Worm (Caenorhabditis elegans) whole organism, young adult: Measurements from ENCODE around the gene pgp-12.

Experiments
- B0035.1 ChIP-seq: sonication (generic microtip); optimal IDR thresholded peaks from 2 replicates; lab custom pipeline; 2016; ENCODE audit warnings: missing genetic modification characterization, mild to moderate bottlenecking, missing compliant biosample characterization, missing genotype, missing genetic modification reagents
- B0336.3 ChIP-seq: fragments of 200-800 bp; sonication (Bioruptor generic); IDR thresholded peaks from 2 replicates; pipeline ENCODE4 v1.3.6; 2022; ENCODE audit warnings: missing genetic modification characterization, missing compliant biosample characterization
- C06A6.2 ChIP-seq: fragments of 200-800 bp; sonication (Bioruptor generic); conservative IDR thresholded peaks from 2 replicates; pipeline ENCODE4 v1.3.6; 2022; ENCODE audit warnings: missing genetic modification characterization, missing compliant biosample characterization
- C17E4.6 ChIP-seq: fragments of 200-800 bp; sonication (Bioruptor generic); IDR thresholded peaks from 2 replicates; pipeline ENCODE4 v1.3.6; 2022; ENCODE audit warnings: missing genetic modification reagents, missing genetic modification characterization, missing compliant biosample characterization
- D2030.7 ChIP-seq: fragments of 200-800 bp; sonication (Bioruptor generic); IDR thresholded peaks from 2 replicates; pipeline ENCODE4 v1.3.6; 2022; ENCODE audit warnings: missing genetic modification reagents, missing genetic modification characterization, missing compliant biosample characterization
- F23B12.7 ChIP-seq: sonication (generic microtip); optimal IDR thresholded peaks from 2 replicates; lab custom pipeline; 2017; ENCODE audit warnings: missing genetic modification characterization, mild to moderate bottlenecking, missing compliant biosample characterization, antibody characterized with exemption, moderate library complexity; ENCODE audit not compliant: insufficient read depth
- F33H1.4 ChIP-seq: fragments of 200-800 bp; sonication (Bioruptor generic); IDR thresholded peaks from 2 replicates; pipeline ENCODE4 v1.3.6; 2022; ENCODE audit warnings: missing genetic modification reagents, missing genetic modification characterization, missing compliant biosample characterization
- F39B2.1 ChIP-seq: fragments of 200-800 bp; sonication (Bioruptor generic); IDR thresholded peaks from 2 replicates; pipeline ENCODE4 v1.3.6; 2022; ENCODE audit warnings: missing genetic modification reagents, missing genetic modification characterization, missing compliant biosample characterization
- F49E8.2 ChIP-seq: sonication (generic microtip); optimal IDR thresholded peaks from 3 replicates; lab custom pipeline; 2017; ENCODE audit warnings: missing genetic modification characterization, mild to moderate bottlenecking, missing compliant biosample characterization, antibody characterized with exemption, moderate library complexity; ENCODE audit not compliant: insufficient read depth
- F57C9.4 ChIP-seq: sonication (generic microtip); optimal IDR thresholded peaks from 2 replicates; lab custom pipeline; 2017; ENCODE audit warnings: mild to moderate bottlenecking, missing genetic modification characterization, missing compliant biosample characterization
- Y53F4B.3 ChIP-seq: fragments of 200-800 bp; sonication (Bioruptor generic); IDR thresholded peaks from 2 replicates; pipeline ENCODE4 v1.3.6; 2022; ENCODE audit warnings: missing genetic modification reagents, missing genetic modification characterization, missing compliant biosample characterization
- attf-3 ChIP-seq: fragments of 200-800 bp; sonication (Bioruptor generic); conservative IDR thresholded peaks from 2 replicates; pipeline ENCODE4 v1.3.6; 2022; ENCODE audit warnings: missing genetic modification reagents, missing genetic modification characterization, missing compliant biosample characterization
- attf-5 ChIP-seq: fragments of 200-800 bp; sonication (Bioruptor generic); optimal IDR thresholded peaks from 2 replicates; lab custom pipeline; 2018; ENCODE audit warnings: mild to moderate bottlenecking, missing genetic modification characterization, missing compliant biosample characterization
- ccch-3 ChIP-seq: fragments of 200-800 bp; sonication (Bioruptor generic); optimal IDR thresholded peaks from 2 replicates; lab custom pipeline; 2018; ENCODE audit warnings: mild to moderate bottlenecking, missing genetic modification characterization, missing compliant biosample characterization
- ceh-40 ChIP-seq: fragments of 200-800 bp; sonication (Bioruptor generic); IDR thresholded peaks from 2 replicates; pipeline ENCODE4 v1.3.6; 2022; ENCODE audit warnings: missing genetic modification characterization, missing compliant biosample characterization
- chd-7 ChIP-seq: sonication (generic microtip); optimal IDR thresholded peaks from 2 replicates; lab custom pipeline; 2016; ENCODE audit warnings: mild to moderate bottlenecking, missing genetic modification characterization, moderate library complexity, missing compliant biosample characterization
- die-1 ChIP-seq: sonication (generic microtip); optimal IDR thresholded peaks from 2 replicates; lab custom pipeline; 2016; ENCODE audit warnings: missing genotype, mild to moderate bottlenecking, missing genetic modification characterization, missing compliant biosample characterization
- dpff-1 ChIP-seq: sonication (generic microtip); optimal IDR thresholded peaks from 2 replicates; lab custom pipeline; 2017; ENCODE audit warnings: mild to moderate bottlenecking, missing genetic modification characterization, missing compliant biosample characterization
- egl-18 ChIP-seq: fragments of 200-800 bp; sonication (Bioruptor generic); IDR thresholded peaks from 2 replicates; pipeline ENCODE4 v1.3.6; 2022; ENCODE audit warnings: missing genetic modification reagents, missing genetic modification characterization, missing compliant biosample characterization
- fkh-3 ChIP-seq: sonication (generic microtip); optimal IDR thresholded peaks from 2 replicates; lab custom pipeline; 2016; ENCODE audit warnings: mild to moderate bottlenecking, missing genetic modification characterization, missing compliant biosample characterization
- hmg-20 ChIP-seq: fragments of 200-800 bp; sonication (Bioruptor generic); IDR thresholded peaks from 2 replicates; pipeline ENCODE4 v1.3.6; 2022; ENCODE audit warnings: missing genetic modification reagents, missing genetic modification characterization, missing compliant biosample characterization
- lin-35 ChIP-seq, 3 experiments: fragments of 150-350 bp in 2 of 3; sonication (generic microtip) in 1 of 3; optimal IDR thresholded peaks; 2 replicates each; lab custom pipeline; 2014 to 2018; ENCODE audit warnings: missing biosample characterization in 3 of 3, missing genetic modification characterization in 3 of 3, missing genetic modification reagents in 3 of 3
- lin-54 ChIP-seq: fragments of 200-800 bp; sonication (Bioruptor generic); optimal IDR thresholded peaks from 2 replicates; lab custom pipeline; 2018; ENCODE audit warnings: mild to moderate bottlenecking, missing genetic modification characterization, missing compliant biosample characterization
- lir-1 ChIP-seq: fragments of 200-800 bp; sonication (Bioruptor generic); conservative IDR thresholded peaks from 2 replicates; pipeline ENCODE4 v1.3.6; 2022; ENCODE audit warnings: missing genetic modification reagents, missing genetic modification characterization, missing compliant biosample characterization
- lsl-1 ChIP-seq: fragments of 200-800 bp; sonication (Bioruptor generic); optimal IDR thresholded peaks from 2 replicates; lab custom pipeline; 2018; ENCODE audit warnings: mild to moderate bottlenecking, missing genetic modification characterization, moderate library complexity, missing compliant biosample characterization
- lsy-27 ChIP-seq: sonication (generic microtip); optimal IDR thresholded peaks from 2 replicates; lab custom pipeline; 2017; ENCODE audit warnings: missing genetic modification characterization, mild to moderate bottlenecking, missing compliant biosample characterization, antibody characterized with exemption, missing genotype, borderline replicate concordance; ENCODE audit not compliant: insufficient read depth
- madf-10 ChIP-seq: sonication (generic microtip); optimal IDR thresholded peaks from 2 replicates; lab custom pipeline; 2016; ENCODE audit warnings: mild to moderate bottlenecking, missing genetic modification characterization, missing compliant biosample characterization
- madf-6 ChIP-seq: fragments of 200-800 bp; sonication (Bioruptor generic); IDR thresholded peaks from 2 replicates; pipeline ENCODE4 v1.3.6; 2022; ENCODE audit warnings: missing genetic modification reagents, missing genetic modification characterization, missing compliant biosample characterization
- madf-8 ChIP-seq: fragments of 200-800 bp; sonication (Bioruptor generic); conservative IDR thresholded peaks from 2 replicates; pipeline ENCODE4 v1.3.6; 2022; ENCODE audit warnings: missing genetic modification reagents, missing genetic modification characterization, missing compliant biosample characterization
- mel-28 ChIP-seq: sonication (generic microtip); optimal IDR thresholded peaks from 2 replicates; lab custom pipeline; 2016; ENCODE audit warnings: borderline replicate concordance, mild to moderate bottlenecking, missing genetic modification characterization, missing compliant biosample characterization
- nfya-2 ChIP-seq: fragments of 200-800 bp; sonication (Bioruptor generic); IDR thresholded peaks from 2 replicates; pipeline ENCODE4 v1.3.6; 2022; ENCODE audit warnings: missing genetic modification reagents, missing genetic modification characterization, missing compliant biosample characterization
- nhr-120 ChIP-seq: fragments of 200-800 bp; sonication (Bioruptor generic); IDR thresholded peaks from 2 replicates; pipeline ENCODE4 v1.3.6; 2022; ENCODE audit warnings: missing genetic modification characterization, missing compliant biosample characterization
- nhr-179 ChIP-seq: sonication (generic microtip); optimal IDR thresholded peaks from 2 replicates; lab custom pipeline; 2016; ENCODE audit warnings: mild to moderate bottlenecking, missing genetic modification characterization, missing compliant biosample characterization
- repo-1 ChIP-seq: sonication (generic microtip); optimal IDR thresholded peaks from 2 replicates; lab custom pipeline; 2017; ENCODE audit warnings: mild to moderate bottlenecking, missing genetic modification characterization, missing compliant biosample characterization
- sdz-38 ChIP-seq: sonication (generic microtip); optimal IDR thresholded peaks from 2 replicates; lab custom pipeline; 2016; ENCODE audit warnings: missing genotype, missing genetic modification characterization, missing compliant biosample characterization
- snpc-1.1 ChIP-seq: sonication (generic microtip); optimal IDR thresholded peaks from 2 replicates; lab custom pipeline; 2017; ENCODE audit warnings: missing genetic modification characterization, mild to moderate bottlenecking, missing compliant biosample characterization, antibody characterized with exemption, moderate library complexity, missing genotype, missing genetic modification reagents; ENCODE audit not compliant: insufficient read depth
- snpc-1.3 ChIP-seq: sonication (generic microtip); optimal IDR thresholded peaks from 2 replicates; lab custom pipeline; 2017; ENCODE audit warnings: missing genetic modification characterization, mild to moderate bottlenecking, missing compliant biosample characterization, antibody characterized with exemption, moderate library complexity, missing genotype, missing genetic modification reagents; ENCODE audit not compliant: insufficient read depth
- sptf-2 ChIP-seq: fragments of 200-800 bp; sonication (Bioruptor generic); optimal IDR thresholded peaks from 2 replicates; lab custom pipeline; 2018; ENCODE audit warnings: mild to moderate bottlenecking, missing genetic modification characterization, missing compliant biosample characterization
- tbp1 ChIP-seq: fragments of 200-800 bp; sonication (Bioruptor generic); optimal IDR thresholded peaks from 2 replicates; lab custom pipeline; 2018; ENCODE audit warnings: mild to moderate bottlenecking, missing genetic modification characterization, missing compliant biosample characterization
- unc-130 ChIP-seq: sonication (generic microtip); optimal IDR thresholded peaks from 2 replicates; lab custom pipeline; 2016; ENCODE audit warnings: missing genetic modification reagents, missing genetic modification characterization, missing compliant biosample characterization
- ztf-18 ChIP-seq: sonication (generic microtip); optimal IDR thresholded peaks from 2 replicates; lab custom pipeline; 2016; ENCODE audit warnings: missing genotype, mild to moderate bottlenecking, missing genetic modification characterization, missing compliant biosample characterization
- ztf-22 ChIP-seq: fragments of 200-800 bp; sonication (Bioruptor generic); optimal IDR thresholded peaks from 2 replicates; lab custom pipeline; 2018; ENCODE audit warnings: mild to moderate bottlenecking, missing genetic modification characterization, moderate library complexity, missing compliant biosample characterization
- ztf-26 ChIP-seq: sonication (generic microtip); optimal IDR thresholded peaks from 2 replicates; lab custom pipeline; 2017; ENCODE audit warnings: missing genetic modification characterization, missing compliant biosample characterization
- ztf-28 ChIP-seq: fragments of 200-800 bp; sonication (Bioruptor generic); IDR thresholded peaks from 2 replicates; pipeline ENCODE4 v1.3.6; 2022; ENCODE audit warnings: missing genetic modification reagents, missing genetic modification characterization, missing compliant biosample characterization
- ztf-6 ChIP-seq: fragments of 200-800 bp; sonication (Bioruptor generic); IDR thresholded peaks from 2 replicates; pipeline ENCODE4 v1.3.6; 2022; ENCODE audit warnings: missing genetic modification reagents, missing genetic modification characterization, missing compliant biosample characterization

pgp-12 gene

DNA sequence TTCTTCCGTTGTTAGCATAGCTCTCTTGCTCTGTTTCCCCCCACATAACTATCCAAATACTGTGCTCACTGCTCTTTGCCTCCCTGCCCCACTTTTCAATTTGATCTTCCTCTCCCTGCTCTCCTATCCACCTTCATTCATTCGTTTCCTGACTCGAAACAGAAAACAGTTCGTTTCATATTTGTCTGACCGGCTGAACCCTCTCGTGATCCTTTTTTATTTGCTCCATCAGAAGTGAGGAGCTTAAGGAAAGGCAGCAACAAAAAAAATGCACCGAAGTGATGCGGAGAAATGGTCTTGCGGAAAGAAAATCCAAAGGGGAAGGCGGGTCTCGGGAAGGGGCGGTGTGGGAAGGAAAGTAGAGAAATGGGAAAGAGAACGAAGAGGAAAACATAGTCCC, 10.2 kb upstream of the pgp-12 start:
- no peak for TF ChIP-seq madf-10
- TF ChIP-seq fkh-3 (tag; lab: Kevin White, UChicago): no peak
- TF ChIP-seq dpff-1 (tag; lab: Kevin White, UChicago): no peak
- no peak for TF ChIP-seq F33H1.4 (GFP tag; lab: Robert Waterston, UW)
- TF ChIP-seq repo-1 (tag; lab: Kevin White, UChicago): no peak
- TF ChIP-seq ztf-18: no peak
- TF ChIP-seq C06A6.2 (GFP tag; lab: Robert Waterston, UW): no peak
- TF ChIP-seq ztf-28 (GFP tag; lab: Robert Waterston, UW): no peak
- TF ChIP-seq snpc-1.3 (tag; lab: Kevin White, UChicago): no peak
- TF ChIP-seq ccch-3: no peak
- no peak for TF ChIP-seq attf-5 (GFP tag; lab: Kevin White, UChicago)
- no peak for TF ChIP-seq C17E4.6
- TF ChIP-seq madf-6 (GFP tag; lab: Robert Waterston, UW): no peak
- no peak for TF ChIP-seq die-1 (tag; lab: Kevin White, UChicago)
- no peak for TF ChIP-seq tbp1 (GFP tag; lab: Kevin White, UChicago)
- TF ChIP-seq nfya-2 (GFP tag; lab: Robert Waterston, UW): no peak
- no peak for TF ChIP-seq ztf-6 (GFP tag; lab: Robert Waterston, UW)

DNA sequence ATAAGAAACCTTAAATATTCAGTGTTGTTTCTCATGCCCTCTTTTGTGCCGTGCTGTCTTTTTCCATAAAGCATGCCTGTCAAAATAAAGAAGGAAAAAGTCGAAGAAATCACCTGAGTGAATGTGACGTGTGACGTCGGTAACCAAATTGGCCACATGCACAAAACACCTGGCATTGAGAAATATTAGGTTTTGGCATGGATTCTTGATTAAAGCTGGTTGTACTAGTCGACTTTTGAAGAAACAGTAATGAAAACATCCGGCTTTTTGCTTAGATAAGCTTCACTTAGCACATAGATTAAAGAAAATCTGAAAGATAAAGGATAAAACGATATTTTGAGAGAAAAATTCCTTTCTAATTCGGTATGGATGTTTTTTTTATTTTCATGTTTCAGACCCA, 5.5 kb upstream of the pgp-12 start:
- TF ChIP-seq lir-1: no peak
- no peak for TF ChIP-seq mel-28 (tag; lab: Kevin White, UChicago)
- TF ChIP-seq sptf-2 (GFP tag; lab: Kevin White, UChicago): no peak
- TF ChIP-seq B0035.1: no peak
- TF ChIP-seq nhr-179 (tag; lab: Kevin White, UChicago): no peak
- no peak for TF ChIP-seq lin-35 (GFP tag; optimal IDR thresholded peaks at IDR 0.05; lab: Kevin White, UChicago)
- TF ChIP-seq hmg-20 (GFP tag; lab: Robert Waterston, UW): no peak
- TF ChIP-seq F39B2.1 (GFP tag; lab: Robert Waterston, UW): no peak
- TF ChIP-seq ccch-3: no peak
- no peak for TF ChIP-seq sdz-38 (tag; lab: Kevin White, UChicago)
- no peak for TF ChIP-seq attf-3
- no peak for TF ChIP-seq F57C9.4 (tag; lab: Kevin White, UChicago)
- no peak for TF ChIP-seq ztf-22 (GFP tag; lab: Kevin White, UChicago)
- TF ChIP-seq snpc-1.1 (tag; lab: Kevin White, UChicago): no peak
- no peak for TF ChIP-seq lsl-1 (GFP tag; lab: Kevin White, UChicago)
- TF ChIP-seq lin-54 (GFP tag; lab: Kevin White, UChicago): no peak
- no peak for TF ChIP-seq F23B12.7 (tag; lab: Kevin White, UChicago)
- TF ChIP-seq unc-130 (GFP tag; lab: Kevin White, UChicago): no peak
- TF ChIP-seq ztf-6 (GFP tag; lab: Robert Waterston, UW): no peak
- no peak for TF ChIP-seq lsy-27 (tag; lab: Kevin White, UChicago)

DNA sequence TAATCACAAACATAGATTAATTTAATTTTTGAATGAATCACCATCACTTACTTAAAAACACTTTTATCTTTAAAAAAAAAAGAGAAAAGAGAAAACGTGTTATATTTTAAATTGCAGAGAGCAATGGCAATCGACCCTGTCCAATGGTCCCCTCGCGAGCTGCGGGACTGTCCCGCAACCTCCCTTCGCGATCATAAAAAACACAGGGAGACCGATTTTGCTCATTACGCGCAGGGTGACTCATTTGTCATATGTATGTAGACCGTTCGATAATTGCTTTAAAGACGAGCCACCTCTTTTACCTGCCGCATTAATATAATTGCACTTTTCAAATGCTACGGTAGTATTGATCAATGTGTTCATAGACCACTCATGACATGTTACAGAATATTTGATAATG, 1.5 kb upstream of the pgp-12 start:
- TF ChIP-seq lir-1: no peak
- TF ChIP-seq F23B12.7 (tag; lab: Kevin White, UChicago): no peak
- TF ChIP-seq D2030.7: no peak
- TF ChIP-seq ceh-40 (GFP tag; lab: Robert Waterston, UW): no peak
- TF ChIP-seq sdz-38 (tag; lab: Kevin White, UChicago): no peak
- TF ChIP-seq Y53F4B.3 (GFP tag; lab: Robert Waterston, UW): no peak
- TF ChIP-seq chd-7 (tag; lab: Kevin White, UChicago): no peak
- no peak for TF ChIP-seq F49E8.2 (tag; lab: Kevin White, UChicago)
- no peak for TF ChIP-seq repo-1 (tag; lab: Kevin White, UChicago)
- TF ChIP-seq ztf-26 (tag; lab: Kevin White, UChicago): no peak
- no peak for TF ChIP-seq ztf-6 (GFP tag; lab: Robert Waterston, UW)
- no peak for TF ChIP-seq nhr-120
- no peak for TF ChIP-seq egl-18 (GFP tag; lab: Robert Waterston, UW)
- no peak for TF ChIP-seq madf-8
- TF ChIP-seq lin-35 (GFP tag; optimal IDR thresholded peaks at IDR 0.05; lab: Kevin White, UChicago): no peak
- no peak for TF ChIP-seq B0336.3 (GFP tag; lab: Robert Waterston, UW)
- no peak for TF ChIP-seq sptf-2 (GFP tag; lab: Kevin White, UChicago)
